Worm (Caenorhabditis elegans) whole organism, late embryonic: ENCODE results near the gene fbxa-133.

Source experiments
- K09A11.1 ChIP-seq: sonication (generic microtip); optimal IDR thresholded peaks from 2 replicates; lab custom pipeline; 2017; ENCODE audit warnings: antibody characterized with exemption, mild to moderate bottlenecking, missing genetic modification characterization, missing compliant biosample characterization; ENCODE audit not compliant: insufficient read depth
- T23F11.4 ChIP-seq: fragments of 200-800 bp; sonication (Bioruptor generic); optimal IDR thresholded peaks from 2 replicates; lab custom pipeline; 2018; ENCODE audit warnings: mild to moderate bottlenecking, missing genetic modification characterization, missing compliant biosample characterization
- ahr-1 ChIP-seq: sonication (generic microtip); optimal IDR thresholded peaks from 2 replicates; lab custom pipeline; 2016; ENCODE audit warnings: missing genetic modification characterization, missing compliant biosample characterization
- ceh-14 ChIP-seq: sonication (generic microtip); optimal IDR thresholded peaks from 2 replicates; lab custom pipeline; 2016; ENCODE audit warnings: missing genotype, missing genetic modification characterization, missing compliant biosample characterization
- ceh-18 ChIP-seq: sonication (generic microtip); optimal IDR thresholded peaks from 2 replicates; lab custom pipeline; 2016; ENCODE audit warnings: missing genetic modification characterization, missing compliant biosample characterization
- ceh-19 ChIP-seq: fragments of 200-800 bp; sonication (Bioruptor generic); optimal IDR thresholded peaks from 2 replicates; lab custom pipeline; 2018; ENCODE audit warnings: mild to moderate bottlenecking, missing genetic modification characterization, missing compliant biosample characterization
- ceh-22 ChIP-seq: sonication (generic microtip); optimal IDR thresholded peaks from 2 replicates; lab custom pipeline; 2017; ENCODE audit warnings: missing biosample characterization, missing genetic modification characterization
- ceh-24 ChIP-seq: sonication (generic microtip); optimal IDR thresholded peaks from 2 replicates; lab custom pipeline; 2016; ENCODE audit warnings: mild to moderate bottlenecking, missing genetic modification characterization, missing compliant biosample characterization
- ceh-48 ChIP-seq: sonication (generic microtip); optimal IDR thresholded peaks from 2 replicates; lab custom pipeline; 2016; ENCODE audit warnings: missing genetic modification characterization, inconsistent platforms, missing compliant biosample characterization
- ceh-6 ChIP-seq: fragments of 200-800 bp; sonication (Bioruptor generic); optimal IDR thresholded peaks from 2 replicates; lab custom pipeline; 2018; ENCODE audit warnings: mild to moderate bottlenecking, missing genetic modification characterization, missing compliant biosample characterization
- ceh-9 ChIP-seq: sonication (generic microtip); optimal IDR thresholded peaks from 2 replicates; lab custom pipeline; 2016; ENCODE audit warnings: mild to moderate bottlenecking, missing genetic modification characterization, inconsistent platforms, missing compliant biosample characterization
- dmd-4 ChIP-seq: sonication (generic microtip); optimal IDR thresholded peaks from 2 replicates; lab custom pipeline; 2016; ENCODE audit warnings: borderline replicate concordance, missing genetic modification characterization, missing compliant biosample characterization
- dve-1 ChIP-seq: sonication (generic microtip); optimal IDR thresholded peaks from 2 replicates; lab custom pipeline; 2017; ENCODE audit warnings: antibody characterized with exemption, mild to moderate bottlenecking, missing genetic modification characterization, missing compliant biosample characterization
- elt-2 ChIP-seq: sonication (generic microtip); optimal IDR thresholded peaks from 2 replicates; lab custom pipeline; 2016; ENCODE audit warnings: missing genetic modification reagents, missing genetic modification characterization, missing compliant biosample characterization
- eyg-1 ChIP-seq: sonication (generic microtip); optimal IDR thresholded peaks from 2 replicates; lab custom pipeline; 2016; ENCODE audit warnings: missing genotype, missing genetic modification characterization, missing compliant biosample characterization
- fkh-10 ChIP-seq: fragments of 150-350 bp; optimal IDR thresholded peaks from 2 replicates; lab custom pipeline; 2014; ENCODE audit warnings: missing biosample characterization, missing genetic modification reagents, missing genetic modification characterization
- fkh-6 ChIP-seq: sonication (generic microtip); optimal IDR thresholded peaks from 2 replicates; lab custom pipeline; 2016; ENCODE audit warnings: missing genetic modification characterization, missing compliant biosample characterization
- gmeb-2 ChIP-seq: sonication (generic microtip); optimal IDR thresholded peaks from 2 replicates; lab custom pipeline; 2016; ENCODE audit warnings: missing genetic modification characterization, inconsistent platforms, missing compliant biosample characterization
- hlh-13 ChIP-seq: fragments of 200-800 bp; sonication (Bioruptor generic); optimal IDR thresholded peaks from 2 replicates; lab custom pipeline; 2018; ENCODE audit warnings: mild to moderate bottlenecking, missing genetic modification characterization, missing compliant biosample characterization
- hlh-15 ChIP-seq: sonication (generic microtip); optimal IDR thresholded peaks from 2 replicates; lab custom pipeline; 2016; ENCODE audit warnings: missing genetic modification characterization, missing compliant biosample characterization
- lim-6 ChIP-seq: sonication (generic microtip); optimal IDR thresholded peaks from 2 replicates; lab custom pipeline; 2016; ENCODE audit warnings: missing genetic modification characterization, missing compliant biosample characterization
- lin-11 ChIP-seq: fragments of 200-800 bp; sonication (Bioruptor generic); optimal IDR thresholded peaks from 2 replicates; lab custom pipeline; 2018; ENCODE audit warnings: mild to moderate bottlenecking, missing genetic modification characterization, missing compliant biosample characterization
- madf-2 ChIP-seq: sonication (generic microtip); optimal IDR thresholded peaks from 2 replicates; lab custom pipeline; 2017; ENCODE audit warnings: missing genetic modification characterization, missing compliant biosample characterization
- pha-2 ChIP-seq: sonication (generic microtip); optimal IDR thresholded peaks from 2 replicates; lab custom pipeline; 2017; ENCODE audit warnings: mild to moderate bottlenecking, missing genetic modification characterization, missing compliant biosample characterization
- pha-4 ChIP-seq: fragments of 150-350 bp; optimal IDR thresholded peaks from 2 replicates; lab custom pipeline; 2018; ENCODE audit warnings: missing biosample characterization, missing genetic modification reagents, missing genetic modification characterization
- pros-1 ChIP-seq: fragments of 150-350 bp; optimal IDR thresholded peaks from 2 replicates; lab custom pipeline; 2014; ENCODE audit warnings: missing biosample characterization, missing genetic modification reagents, missing genetic modification characterization
- ref-2 ChIP-seq: sonication (generic microtip); optimal IDR thresholded peaks from 2 replicates; lab custom pipeline; 2016; ENCODE audit warnings: missing genetic modification characterization, missing compliant biosample characterization
- rnt-1 ChIP-seq: sonication (generic microtip); optimal IDR thresholded peaks from 2 replicates; lab custom pipeline; 2016; ENCODE audit warnings: missing genetic modification characterization, missing compliant biosample characterization
- sdc-2 ChIP-seq: sonication (generic microtip); optimal IDR thresholded peaks from 2 replicates; lab custom pipeline; 2016; ENCODE audit warnings: missing genotype, missing genetic modification characterization, missing compliant biosample characterization
- sox-2 ChIP-seq: fragments of 200-800 bp; sonication (Bioruptor generic); IDR thresholded peaks from 2 replicates; pipeline ENCODE4 v1.3.6; 2022; ENCODE audit warnings: missing genetic modification reagents, missing genetic modification characterization, missing compliant biosample characterization
- syd-9 ChIP-seq: sonication (generic microtip); optimal IDR thresholded peaks from 2 replicates; lab custom pipeline; 2016; ENCODE audit warnings: mild to moderate bottlenecking, missing genetic modification characterization, moderate library complexity, missing compliant biosample characterization
- ttx-3 ChIP-seq: sonication (generic microtip); optimal IDR thresholded peaks from 2 replicates; lab custom pipeline; 2016; ENCODE audit warnings: missing genetic modification reagents, missing genetic modification characterization, missing compliant biosample characterization
- zip-5 ChIP-seq: sonication (generic microtip); optimal IDR thresholded peaks from 2 replicates; lab custom pipeline; 2016; ENCODE audit warnings: missing genetic modification characterization, missing compliant biosample characterization

Gene fbxa-133

ce11 chrV:17614251-17614650 is 29.7 kb downstream of the fbxa-133 start, which contains the start of gene Y6G8.14:
Gene Y6G8.14, minus strand, starts transcription at chrV:17614351.
- TF ChIP-seq syd-9 (tag; lab: Kevin White, UChicago) (no peak), ceh-18 (tag; lab: Kevin White, UChicago) (no peak), pha-4 (tag; lab: Kevin White, UChicago) (no peak), zip-5 (tag; lab: Kevin White, UChicago) (no peak), ref-2 (tag; lab: Kevin White, UChicago) (no peak), ceh-24 (no peak), ceh-19 (no peak), hlh-13 (no peak), T23F11.4 (no peak), hlh-15 (tag; lab: Kevin White, UChicago) (no peak), ceh-14 (tag; lab: Kevin White, UChicago) (no peak), ahr-1 (no peak), rnt-1 (tag; lab: Kevin White, UChicago) (no peak), ceh-9 (tag; lab: Kevin White, UChicago) (no peak), dve-1 (no peak), pha-2 (no peak), lin-11 (tag; lab: Kevin White, UChicago) (no peak)

- no peak for TF ChIP-seq hlh-13
- TF ChIP-seq madf-2 (tag; lab: Kevin White, UChicago): no peak
These were observed 31.0 kb downstream of the fbxa-133 start, which contains the start of gene Y6G8.5 for ce11 chrV:17615609-17616008. Gene Y6G8.5, minus strand, starts transcription at chrV:17615709.

ce11 chrV:17616807-17617206 is 32.2 kb downstream of the fbxa-133 start, which contains the start of gene Y6G8.6:
Gene Y6G8.6, minus strand, starts transcription at chrV:17616904.
- TF ChIP-seq ceh-14 (tag; lab: Kevin White, UChicago) (no peak), fkh-6 (tag; lab: Kevin White, UChicago) (no peak), elt-2 (peak; percentile 14)

- TF ChIP-seq dmd-4 (tag; lab: Kevin White, UChicago): no peak
- no peak for TF ChIP-seq ceh-48 (tag; lab: Kevin White, UChicago)
- TF ChIP-seq pros-1 (tag; lab: Kevin White, UChicago): no peak
- no peak for TF ChIP-seq ceh-18 (tag; lab: Kevin White, UChicago)
These were observed 35.7 kb downstream of the fbxa-133 start, which contains the start of gene Y6G8.8 for ce11 chrV:17620266-17620665. Gene Y6G8.8, plus strand, starts transcription at chrV:17620566.

- TF ChIP-seq eyg-1 (tag; lab: Kevin White, UChicago) (no peak), pros-1 (tag; lab: Kevin White, UChicago) (no peak), ceh-22 (tag; lab: Kevin White, UChicago) (no peak), ceh-48 (tag; lab: Kevin White, UChicago) (no peak), ceh-6 (GFP tag; lab: Kevin White, UChicago) (no peak), sdc-2 (tag; lab: Kevin White, UChicago) (no peak), lim-6 (tag; lab: Kevin White, UChicago) (no peak), dmd-4 (tag; lab: Kevin White, UChicago) (no peak), ceh-18 (tag; lab: Kevin White, UChicago) (no peak), fkh-10 (GFP tag; lab: Kevin White, UChicago) (no peak), hlh-13 (no peak), gmeb-2 (tag; lab: Kevin White, UChicago) (no peak), hlh-15 (tag; lab: Kevin White, UChicago) (no peak), ttx-3 (tag; lab: Kevin White, UChicago) (no peak), sox-2 (GFP tag; lab: Robert Waterston, UW) (no peak), K09A11.1 (tag; lab: Kevin White, UChicago) (no peak)
These were observed 38.6 kb downstream of the fbxa-133 start, which contains the start of gene F57G4.1 for ce11 chrV:17623230-17623629. Gene F57G4.1, plus strand, starts transcription at chrV:17623530.
